Worm (Caenorhabditis elegans) whole organism, mixed stage, embryonic: ENCODE data around the gene F26D10.13.

Experiments
- M03D4.4 ChIP-seq: sonication (generic microtip); optimal IDR thresholded peaks from 2 replicates; lab custom pipeline; 2017; ENCODE audit warnings: mild to moderate bottlenecking, missing genetic modification characterization, missing compliant biosample characterization
- bed-3 ChIP-seq: fragments of 200-800 bp; sonication (Bioruptor generic); optimal IDR thresholded peaks from 3 replicates; lab custom pipeline; 2018; ENCODE audit warnings: mild to moderate bottlenecking, missing genetic modification characterization, moderate library complexity, missing compliant biosample characterization
- blmp-1 ChIP-seq: fragments of 150-350 bp; optimal IDR thresholded peaks from 2 replicates; lab custom pipeline; 2014; ENCODE audit warnings: missing biosample characterization, missing genetic modification characterization
- ceh-39 ChIP-seq: fragments of 150-350 bp; optimal IDR thresholded peaks from 2 replicates; lab custom pipeline; 2014; ENCODE audit warnings: missing biosample characterization, missing genetic modification characterization
- ceh-83 ChIP-seq: fragments of 200-800 bp; sonication (Bioruptor generic); optimal IDR thresholded peaks from 2 replicates; lab custom pipeline; 2018; ENCODE audit warnings: mild to moderate bottlenecking, missing genetic modification characterization, missing compliant biosample characterization
- ces-1 ChIP-seq: fragments of 150-350 bp; optimal IDR thresholded peaks from 2 replicates; lab custom pipeline; 2014; ENCODE audit warnings: missing biosample characterization, missing genetic modification reagents, missing genetic modification characterization
- cnd-1 ChIP-seq: fragments of 200-800 bp; sonication (Bioruptor generic); optimal IDR thresholded peaks from 2 replicates; lab custom pipeline; 2018; ENCODE audit warnings: mild to moderate bottlenecking, missing genetic modification characterization, missing compliant biosample characterization
- drap-1 ChIP-seq: fragments of 200-800 bp; sonication (Bioruptor generic); optimal IDR thresholded peaks from 3 replicates; lab custom pipeline; 2018; ENCODE audit warnings: mild to moderate bottlenecking, missing genetic modification characterization, missing compliant biosample characterization
- elt-3 ChIP-seq: fragments of 150-350 bp; optimal IDR thresholded peaks from 2 replicates; lab custom pipeline; 2014; ENCODE audit warnings: missing biosample characterization, missing genetic modification characterization
- flh-1 ChIP-seq: fragments of 200-800 bp; sonication (Bioruptor generic); optimal IDR thresholded peaks from 2 replicates; lab custom pipeline; 2018; ENCODE audit warnings: mild to moderate bottlenecking, missing genetic modification characterization, moderate library complexity, missing compliant biosample characterization
- ham-2 ChIP-seq: fragments of 200-800 bp; sonication (Bioruptor generic); optimal IDR thresholded peaks from 2 replicates; lab custom pipeline; 2018; ENCODE audit warnings: mild to moderate bottlenecking, missing genetic modification characterization, missing compliant biosample characterization
- hlh-1 ChIP-seq: fragments of 150-350 bp; optimal IDR thresholded peaks from 2 replicates; lab custom pipeline; 2014; ENCODE audit warnings: missing biosample characterization, missing genetic modification reagents, missing genetic modification characterization
- lin-13 ChIP-seq: fragments of 150-350 bp; optimal IDR thresholded peaks from 2 replicates; lab custom pipeline; 2014; ENCODE audit warnings: missing biosample characterization, missing genetic modification characterization
- lin-32 ChIP-seq: fragments of 200-800 bp; sonication (Bioruptor generic); optimal IDR thresholded peaks from 2 replicates; lab custom pipeline; 2018; ENCODE audit warnings: mild to moderate bottlenecking, missing genetic modification characterization, missing compliant biosample characterization
- lsy-2 ChIP-seq: fragments of 150-350 bp; optimal IDR thresholded peaks from 2 replicates; lab custom pipeline; 2014; ENCODE audit warnings: missing biosample characterization, missing genetic modification characterization
- mab-5 ChIP-seq: fragments of 150-350 bp; optimal IDR thresholded peaks from 2 replicates; lab custom pipeline; 2014; ENCODE audit warnings: missing biosample characterization, missing genetic modification characterization
- mls-2 ChIP-seq: sonication (generic microtip); optimal IDR thresholded peaks from 2 replicates; lab custom pipeline; 2016; ENCODE audit warnings: mild to moderate bottlenecking, missing genetic modification characterization, moderate library complexity, missing compliant biosample characterization
- nhr-12 ChIP-seq: fragments of 150-350 bp; optimal IDR thresholded peaks from 2 replicates; lab custom pipeline; 2014; ENCODE audit warnings: missing biosample characterization, missing genetic modification characterization
- nhr-2 ChIP-seq: fragments of 150-350 bp; optimal IDR thresholded peaks from 2 replicates; lab custom pipeline; 2014; ENCODE audit warnings: missing biosample characterization, missing genetic modification characterization
- nhr-237 ChIP-seq: fragments of 150-350 bp; optimal IDR thresholded peaks from 2 replicates; lab custom pipeline; 2014; ENCODE audit warnings: missing biosample characterization, missing genetic modification characterization
- nhr-76 ChIP-seq: sonication (generic microtip); optimal IDR thresholded peaks from 2 replicates; lab custom pipeline; 2017; ENCODE audit warnings: missing biosample characterization, missing genetic modification characterization
- pha-4 ChIP-seq: fragments of 150-350 bp; optimal IDR thresholded peaks from 2 replicates; lab custom pipeline; 2018; ENCODE audit warnings: missing biosample characterization, missing genetic modification reagents, missing genetic modification characterization
- sem-2 ChIP-seq: fragments of 200-800 bp; sonication (Bioruptor generic); optimal IDR thresholded peaks from 2 replicates; lab custom pipeline; 2018; ENCODE audit warnings: mild to moderate bottlenecking, missing genetic modification characterization, missing compliant biosample characterization
- snpc-4 ChIP-seq: fragments of 150-350 bp; optimal IDR thresholded peaks from 2 replicates; lab custom pipeline; 2014; ENCODE audit warnings: missing biosample characterization, missing genetic modification characterization
- tbx-8 ChIP-seq: fragments of 200-800 bp; sonication (Bioruptor generic); optimal IDR thresholded peaks from 2 replicates; lab custom pipeline; 2018; ENCODE audit warnings: mild to moderate bottlenecking, missing genetic modification characterization, moderate library complexity, missing compliant biosample characterization
- unc-120 ChIP-seq: sonication (generic microtip); optimal IDR thresholded peaks from 2 replicates; lab custom pipeline; 2017; ENCODE audit warnings: missing genetic modification characterization, missing compliant biosample characterization; ENCODE audit not compliant: poor library complexity, severe bottlenecking
- unc-39 ChIP-seq: fragments of 150-350 bp; optimal IDR thresholded peaks from 2 replicates; lab custom pipeline; 2014; ENCODE audit warnings: missing biosample characterization, missing genetic modification characterization
- unc-62 ChIP-seq: fragments of 150-350 bp; optimal IDR thresholded peaks from 2 replicates; lab custom pipeline; 2014; ENCODE audit warnings: missing biosample characterization, missing genetic modification reagents, missing genetic modification characterization
- zip-8 ChIP-seq: fragments of 150-350 bp; optimal IDR thresholded peaks from 2 replicates; lab custom pipeline; 2014; ENCODE audit warnings: missing biosample characterization, missing genetic modification characterization
- ztf-11 ChIP-seq: fragments of 150-350 bp; optimal IDR thresholded peaks from 2 replicates; lab custom pipeline; 2014; ENCODE audit warnings: missing biosample characterization, missing genetic modification characterization

The F26D10.13 gene

ce11 chrIV:17232899-17233298, 31.7 kb downstream of the F26D10.13 start:
- TF ChIP-seq unc-39 (tag; lab: Kevin White, UChicago): no peak
- TF ChIP-seq ceh-83 (GFP tag; lab: Kevin White, UChicago): no peak
- no peak for TF ChIP-seq hlh-1 (tag; lab: Kevin White, UChicago)
- no peak for TF ChIP-seq lsy-2 (tag; lab: Kevin White, UChicago)
- TF ChIP-seq zip-8 (tag; lab: Kevin White, UChicago): no peak
- no peak for TF ChIP-seq mls-2 (tag; lab: Kevin White, UChicago)
- TF ChIP-seq unc-120 (tag; lab: Kevin White, UChicago): no peak
- TF ChIP-seq cnd-1 (tag; lab: Kevin White, UChicago): no peak
- TF ChIP-seq ces-1 (GFP tag; lab: Kevin White, UChicago): peak; percentile 77

- no peak for TF ChIP-seq ztf-11 (tag; lab: Kevin White, UChicago)
- no peak for TF ChIP-seq cnd-1 (tag; lab: Kevin White, UChicago)
- TF ChIP-seq sem-2 (GFP tag; lab: Kevin White, UChicago): no peak
- TF ChIP-seq lsy-2 (tag; lab: Kevin White, UChicago): no peak
- TF ChIP-seq blmp-1 (tag; lab: Kevin White, UChicago): no peak
- TF ChIP-seq flh-1 (GFP tag; lab: Kevin White, UChicago): no peak
- TF ChIP-seq zip-8 (tag; lab: Kevin White, UChicago): no peak
- TF ChIP-seq pha-4 (tag; lab: Kevin White, UChicago): no peak
- no peak for TF ChIP-seq unc-120 (tag; lab: Kevin White, UChicago)
- TF ChIP-seq nhr-237 (tag; lab: Kevin White, UChicago): no peak
- TF ChIP-seq nhr-12 (tag; lab: Kevin White, UChicago): no peak
- no peak for TF ChIP-seq snpc-4 (tag; lab: Kevin White, UChicago)
- no peak for TF ChIP-seq hlh-1 (tag; lab: Kevin White, UChicago)
- no peak for TF ChIP-seq ham-2 (GFP tag; lab: Kevin White, UChicago)
- TF ChIP-seq M03D4.4 (tag; lab: Kevin White, UChicago): no peak
- no peak for TF ChIP-seq mab-5 (tag; lab: Kevin White, UChicago)
- TF ChIP-seq elt-3: no peak
- no peak for TF ChIP-seq nhr-2 (tag; lab: Kevin White, UChicago)
- no peak for TF ChIP-seq nhr-76
These were observed 33.7 kb downstream of the F26D10.13 start, which contains the start of gene npr-32 for ce11 chrIV:17230958-17231357. Gene npr-32, minus strand, starts transcription at chrIV:17231058.

ce11 chrIV:17223474-17223873, 41.1 kb downstream of the F26D10.13 start, which contains the start of gene Y116A8B.4:
Gene Y116A8B.4, plus strand, starts transcription at chrIV:17223774.
- TF ChIP-seq unc-39 (tag; lab: Kevin White, UChicago) (no peak), unc-62 (no peak), ces-1 (GFP tag; lab: Kevin White, UChicago) (no peak), tbx-8 (GFP tag; lab: Kevin White, UChicago) (no peak), sem-2 (GFP tag; lab: Kevin White, UChicago) (no peak), lin-13 (no peak), nhr-237 (tag; lab: Kevin White, UChicago) (no peak), lsy-2 (tag; lab: Kevin White, UChicago) (no peak), ceh-39 (tag; lab: Kevin White, UChicago) (no peak), ham-2 (GFP tag; lab: Kevin White, UChicago) (no peak), drap-1 (GFP tag; lab: Kevin White, UChicago) (no peak)

ce11 chrIV:17216048-17216447, 48.6 kb downstream of the F26D10.13 start, which contains the start of gene Y116A8B.1:
Gene Y116A8B.1, plus strand, starts transcription at chrIV:17216348.
- TF ChIP-seq sem-2 (GFP tag; lab: Kevin White, UChicago): no peak
- no peak for TF ChIP-seq nhr-237 (tag; lab: Kevin White, UChicago)
- TF ChIP-seq blmp-1 (tag; lab: Kevin White, UChicago): no peak
- no peak for TF ChIP-seq M03D4.4 (tag; lab: Kevin White, UChicago)
- no peak for TF ChIP-seq unc-120 (tag; lab: Kevin White, UChicago)
- no peak for TF ChIP-seq bed-3 (GFP tag; lab: Kevin White, UChicago)

- TF ChIP-seq cnd-1 (tag; lab: Kevin White, UChicago): peak; percentile 79
- TF ChIP-seq bed-3 (GFP tag; lab: Kevin White, UChicago): no peak
- peak; percentile 78 for TF ChIP-seq hlh-1 (tag; lab: Kevin White, UChicago)
- peak; percentile 93 for TF ChIP-seq unc-120 (tag; lab: Kevin White, UChicago)
- TF ChIP-seq lin-32 (GFP tag; lab: Kevin White, UChicago): peak; percentile 86
- no peak for TF ChIP-seq unc-62
- TF ChIP-seq nhr-237 (tag; lab: Kevin White, UChicago): no peak
These were observed 49.5 kb downstream of the F26D10.13 start for ce11 chrIV:17215070-17215469.
